Worm (Caenorhabditis elegans): Measurements from ENCODE around the gene oac-5.

- no peak for TF ChIP-seq pqm-1 (tag; optimal IDR thresholded peaks at IDR 0.05)
- no peak for TF ChIP-seq F49E8.2 (tag; optimal IDR thresholded peaks at IDR 0.05; ENCODE audit: borderline replicate concordance)
- no peak for TF ChIP-seq nhr-25 (tag; optimal IDR thresholded peaks at IDR 0.05; ENCODE audit: borderline replicate concordance, insufficient read depth)
- TF ChIP-seq ceh-62 (tag; optimal IDR thresholded peaks at IDR 0.05): no peak
Observed at ce11 chrV:16333412-16333811, 40.9 kb downstream of the oac-5 start, which contains the start of gene srh-167.
